Worm (Caenorhabditis elegans) whole organism, L4 larva: ENCODE measurements around the gene sprp-4.
A peak's percentile ranks its signal among the peaks of the same experiment; 100 is the strongest.

Experiments
- ZK546.5 ChIP-seq, 2 experiments: sonication (generic microtip); optimal IDR thresholded peaks; 2 replicates each; lab custom pipeline; 2017; ENCODE audit warnings: missing biosample characterization in 2 of 2, missing genetic modification characterization in 2 of 2
- dve-1 ChIP-seq: sonication (generic microtip); optimal IDR thresholded peaks from 2 replicates; lab custom pipeline; 2017; ENCODE audit warnings: antibody characterized with exemption, mild to moderate bottlenecking, missing genetic modification characterization, missing compliant biosample characterization; ENCODE audit not compliant: insufficient read depth
- pha-4 ChIP-seq, 2 experiments: fragments of 150-350 bp in 1 of 2; fragments of 200-800 bp in 1 of 2; sonication (Bioruptor generic) in 1 of 2; IDR thresholded peaks in 1 of 2; optimal IDR thresholded peaks in 1 of 2; 2 replicates each; pipeline versions ENCODE4 v1.3.6 to Lab custom; 2014 to 2022; ENCODE audit warnings: missing genetic modification characterization in 2 of 2, missing genetic modification reagents in 2 of 2, missing biosample characterization in 1 of 2, missing compliant biosample characterization in 1 of 2

DNA sequence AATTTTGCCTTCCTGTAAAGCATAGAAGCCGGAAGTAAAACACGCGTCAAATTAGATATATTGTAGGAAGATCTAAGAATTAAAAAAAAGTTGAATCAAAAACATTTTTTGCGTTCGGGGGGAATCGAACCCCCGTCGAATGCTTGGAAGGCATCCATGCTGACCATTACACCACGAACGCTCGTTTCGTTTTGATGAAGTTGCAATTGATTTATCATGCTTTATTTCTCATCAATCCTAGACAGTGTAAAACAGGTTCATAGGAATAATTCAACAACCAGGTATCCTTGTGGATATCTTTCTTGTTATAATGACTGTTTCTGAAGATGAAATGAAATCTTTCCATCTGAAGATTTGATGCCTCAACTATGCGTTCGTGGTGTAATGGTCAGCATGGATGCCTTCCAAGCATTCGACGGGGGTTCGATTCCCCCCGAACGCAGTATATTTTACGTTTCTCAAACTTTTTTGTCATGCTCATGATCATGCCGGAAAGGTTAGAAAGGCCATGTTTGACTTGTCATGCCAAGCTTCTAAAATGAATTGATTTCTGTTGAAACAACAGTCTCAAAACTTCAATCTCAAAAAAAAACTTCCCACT lies 33.5 kb downstream of the sprp-4 start:
- TF ChIP-seq ZK546.5 (tag; optimal IDR thresholded peaks at IDR 0.05; lab: Kevin White, UChicago) (no peak), pha-4 (GFP tag; IDR thresholded peaks at IDR 0.05; lab: Robert Waterston, UW) (peak; percentile 70; the same call in 1 of the 2 replicates), pha-4 (tag; optimal IDR thresholded peaks at IDR 0.05; lab: Kevin White, UChicago) (no peak), dve-1 (no peak)
